Worm (Caenorhabditis elegans) whole organism, L1 larva: ENCODE results near the gene oac-14.

ENCODE experiments used
- C16A3.4 ChIP-seq: fragments of 150-350 bp; optimal IDR thresholded peaks from 2 replicates; lab custom pipeline; 2014; ENCODE audit warnings: missing biosample characterization, missing genetic modification characterization
- alr-1 ChIP-seq: fragments of 200-800 bp; sonication (Bioruptor generic); optimal IDR thresholded peaks from 2 replicates; lab custom pipeline; 2018; ENCODE audit warnings: borderline replicate concordance, mild to moderate bottlenecking, missing genetic modification characterization, missing compliant biosample characterization
- ceh-88 ChIP-seq: fragments of 200-800 bp; sonication (Bioruptor generic); IDR thresholded peaks from 2 replicates; pipeline ENCODE4 v1.3.6; 2022; ENCODE audit warnings: missing genetic modification characterization, missing compliant biosample characterization
- dpl-1 ChIP-seq, 3 experiments: fragments of 150-350 bp in 2 of 3; sonication (generic microtip) in 1 of 3; optimal IDR thresholded peaks; 2 replicates each; lab custom pipeline; 2014 to 2017; ENCODE audit warnings: missing biosample characterization in 3 of 3, missing genetic modification characterization in 3 of 3, missing genetic modification reagents in 3 of 3
- efl-1 ChIP-seq, 4 experiments: fragments of 150-350 bp; optimal IDR thresholded peaks in 3 of 4; peaks in 1 of 4; 1 replicate in 1 of 4; 2 replicates in 3 of 4; lab custom pipeline; 2014; ENCODE audit warnings: missing biosample characterization in 2 of 4, missing genetic modification characterization in 2 of 4, missing genetic modification reagents in 2 of 4
- elt-3 ChIP-seq, 6 experiments: fragments of 150-350 bp in 1 of 6; sonication (generic microtip); optimal IDR thresholded peaks; 2 replicates each; lab custom pipeline; 2017 to 2018; ENCODE audit warnings: missing biosample characterization in 6 of 6, missing genetic modification characterization in 6 of 6, inconsistent platforms in 1 of 6
- fos-1 ChIP-seq: fragments of 150-350 bp; optimal IDR thresholded peaks from 2 replicates; lab custom pipeline; 2014; ENCODE audit warnings: missing biosample characterization, missing genetic modification characterization
- irx-1 ChIP-seq: sonication (generic microtip); optimal IDR thresholded peaks from 2 replicates; lab custom pipeline; 2016; ENCODE audit warnings: missing genetic modification characterization, missing compliant biosample characterization
- lsy-2 ChIP-seq, 2 experiments: fragments of 150-350 bp; optimal IDR thresholded peaks; 2 replicates each; lab custom pipeline; 2014; ENCODE audit warnings: missing biosample characterization in 2 of 2, missing genetic modification characterization in 2 of 2
- mep-1 ChIP-seq: fragments of 150-350 bp; optimal IDR thresholded peaks from 2 replicates; lab custom pipeline; 2014; ENCODE audit warnings: missing biosample characterization, missing genetic modification characterization
- nhr-237 ChIP-seq: fragments of 150-350 bp; optimal IDR thresholded peaks from 2 replicates; lab custom pipeline; 2014; ENCODE audit warnings: missing biosample characterization, missing genetic modification characterization
- nhr-47 ChIP-seq: sonication (generic microtip); optimal IDR thresholded peaks from 2 replicates; lab custom pipeline; 2016; ENCODE audit warnings: mild to moderate bottlenecking, missing genetic modification characterization, moderate library complexity, missing compliant biosample characterization
- nhr-77 ChIP-seq: fragments of 150-350 bp; optimal IDR thresholded peaks from 2 replicates; lab custom pipeline; 2014; ENCODE audit warnings: missing biosample characterization, missing genetic modification characterization
- nhr-85 ChIP-seq: sonication (generic microtip); peaks from one replicate; lab custom pipeline; 2016; ENCODE audit warnings: missing genetic modification characterization, inconsistent platforms, missing compliant biosample characterization
- pqm-1 ChIP-seq: sonication (generic microtip); optimal IDR thresholded peaks from 3 replicates; lab custom pipeline; 2017; ENCODE audit warnings: missing biosample characterization, missing genetic modification characterization
- skn-1 ChIP-seq: fragments of 150-350 bp; optimal IDR thresholded peaks from 2 replicates; lab custom pipeline; 2014; ENCODE audit warnings: missing biosample characterization, missing genetic modification characterization
- sptf-1 ChIP-seq: fragments of 150-350 bp; optimal IDR thresholded peaks from 2 replicates; lab custom pipeline; 2014; ENCODE audit warnings: missing biosample characterization, missing genetic modification characterization
- swsn-7 ChIP-seq: sonication (generic microtip); optimal IDR thresholded peaks from 2 replicates; lab custom pipeline; 2016; ENCODE audit warnings: missing genetic modification characterization, missing compliant biosample characterization
- vab-15 ChIP-seq: sonication (generic microtip); optimal IDR thresholded peaks from 2 replicates; lab custom pipeline; 2017; ENCODE audit warnings: missing genotype, mild to moderate bottlenecking, missing genetic modification characterization, missing compliant biosample characterization
- zip-4 ChIP-seq: fragments of 200-800 bp; sonication (Bioruptor generic); optimal IDR thresholded peaks from 2 replicates; lab custom pipeline; 2018; ENCODE audit warnings: mild to moderate bottlenecking, missing genetic modification characterization, moderate library complexity, missing compliant biosample characterization
- ztf-4 ChIP-seq: fragments of 150-350 bp; optimal IDR thresholded peaks from 2 replicates; lab custom pipeline; 2014; ENCODE audit warnings: missing biosample characterization, missing genetic modification characterization

The oac-14 gene

ce11 chrX:10095145-10095544, 46.7 kb downstream of the oac-14 start, which contains the start of gene flp-2:
flp-2 (minus strand) TSS chrX:10095245.
- TF ChIP-seq vab-15 = no peak
- TF ChIP-seq lsy-2 (tag; optimal IDR thresholded peaks at IDR 0.05; lab: Kevin White, UChicago) = no peak
- TF ChIP-seq nhr-237 (tag; lab: Kevin White, UChicago) = no peak
- TF ChIP-seq elt-3 (tag; optimal IDR thresholded peaks at IDR 0.05; lab: Kevin White, UChicago) = no peak

- TF ChIP-seq nhr-47 (no peak), sptf-1 (tag; lab: Kevin White, UChicago) (no peak), zip-4 (GFP tag; lab: Kevin White, UChicago) (no peak), pqm-1 (tag; lab: Kevin White, UChicago) (no peak), skn-1 (no peak), nhr-85 (tag; lab: Kevin White, UChicago) (no peak), mep-1 (tag; lab: Kevin White, UChicago) (no peak), C16A3.4 (tag; lab: Kevin White, UChicago) (no peak), swsn-7 (tag; lab: Kevin White, UChicago) (no peak), nhr-77 (tag; lab: Kevin White, UChicago) (no peak), efl-1 (optimal IDR thresholded peaks at IDR 0.05; lab: Kevin White, UChicago) (no peak), efl-1 (GFP tag; optimal IDR thresholded peaks at IDR 0.05 in 1 of 2; lab: Kevin White, UChicago) (no peak), irx-1 (no peak), dpl-1 (GFP tag; optimal IDR thresholded peaks at IDR 0.05; lab: Kevin White, UChicago) (no peak), ceh-88 (GFP tag; lab: Robert Waterston, UW) (no peak), ztf-4 (tag; lab: Kevin White, UChicago) (no peak), fos-1 (no peak), alr-1 (tag; lab: Kevin White, UChicago) (no peak)
Observed at ce11 chrX:10092864-10093263, 48.9 kb downstream of the oac-14 start, which contains the start of gene flp-3. flp-3 (minus strand) TSS chrX:10092964.
